Fruit fly (Drosophila melanogaster) whole organism, pupa: ENCODE measurements around the gene lectin-37Da.

ENCODE experiments used
- CG10348 ChIP-seq: fragments of 200-800 bp; sonication (Bioruptor generic); IDR thresholded peaks from 2 replicates; pipeline ENCODE4 v1.3.6; 2022; ENCODE audit warnings: missing biosample characterization, missing genetic modification characterization
- CG12605 ChIP-seq: fragments of 200-800 bp; sonication (Bioruptor generic); IDR thresholded peaks from 2 replicates; pipeline ENCODE4 v1.3.6; 2022; ENCODE audit warnings: missing biosample characterization, missing genetic modification characterization
- CG13204 ChIP-seq: fragments of 200-800 bp; sonication (Bioruptor generic); optimal IDR thresholded peaks from 2 replicates; lab custom pipeline; 2018; ENCODE audit warnings: missing biosample characterization, mild to moderate bottlenecking, missing genetic modification characterization, moderate library complexity
- CG14655 ChIP-seq: fragments of 200-800 bp; sonication (Bioruptor generic); optimal IDR thresholded peaks from 3 replicates; lab custom pipeline; 2017; ENCODE audit warnings: mild to moderate bottlenecking, missing biosample characterization, missing genetic modification reagents, missing genetic modification characterization
- CG15710 ChIP-seq: fragments of 200-800 bp; sonication (Bioruptor generic); optimal IDR thresholded peaks from 2 replicates; lab custom pipeline; 2018; ENCODE audit warnings: missing biosample characterization, mild to moderate bottlenecking, missing genetic modification characterization, moderate library complexity
- CG17806 ChIP-seq: fragments of 200-800 bp; sonication (Bioruptor generic); optimal IDR thresholded peaks from 2 replicates; lab custom pipeline; 2018; ENCODE audit warnings: missing biosample characterization, mild to moderate bottlenecking, missing genetic modification characterization, moderate library complexity
- CG32121 ChIP-seq: fragments of 200-800 bp; sonication (Bioruptor generic); IDR thresholded peaks from 2 replicates; pipeline ENCODE4 v1.3.6; 2022; ENCODE audit warnings: missing biosample characterization, missing genetic modification characterization
- CG34367 ChIP-seq: fragments of 200-800 bp; sonication (Bioruptor generic); optimal IDR thresholded peaks from 2 replicates; lab custom pipeline; 2018; ENCODE audit warnings: missing biosample characterization, mild to moderate bottlenecking, missing genetic modification characterization
- CG4496 ChIP-seq: fragments of 200-800 bp; sonication (Bioruptor generic); IDR thresholded peaks from 3 replicates; pipeline ENCODE4 v1.3.6; 2022; ENCODE audit warnings: missing biosample characterization, missing genetic modification characterization
- CG8159 ChIP-seq: fragments of 200-800 bp; sonication (Bioruptor generic); optimal IDR thresholded peaks from 3 replicates; lab custom pipeline; 2018; ENCODE audit warnings: missing biosample characterization, mild to moderate bottlenecking, missing genetic modification characterization, moderate library complexity
- CG8301 ChIP-seq: fragments of 200-800 bp; sonication (Bioruptor generic); optimal IDR thresholded peaks from 2 replicates; lab custom pipeline; 2018; ENCODE audit warnings: missing biosample characterization, mild to moderate bottlenecking, missing genetic modification characterization
- CG9948 ChIP-seq: fragments of 200-800 bp; sonication (Bioruptor generic); optimal IDR thresholded peaks from 2 replicates; lab custom pipeline; 2018; ENCODE audit warnings: missing biosample characterization, mild to moderate bottlenecking, missing genetic modification characterization, moderate library complexity
- D1 ChIP-seq: fragments of 200-800 bp; sonication (Bioruptor generic); optimal IDR thresholded peaks from 2 replicates; lab custom pipeline; 2018; ENCODE audit warnings: missing biosample characterization, mild to moderate bottlenecking, missing genetic modification characterization, moderate library complexity
- EcR ChIP-seq: fragments of 200-800 bp; sonication (Bioruptor generic); optimal IDR thresholded peaks from 3 replicates; lab custom pipeline; 2019; ENCODE audit warnings: missing biosample characterization, missing genetic modification characterization, mild to moderate bottlenecking, moderate library complexity, missing genetic modification reagents
- Ets98B ChIP-seq: fragments of 200-800 bp; sonication (Bioruptor generic); IDR thresholded peaks from 2 replicates; pipeline ENCODE4 v1.3.6; 2022; ENCODE audit warnings: missing biosample characterization, missing genetic modification characterization
- Pif1A ChIP-seq: fragments of 200-800 bp; sonication (Bioruptor generic); optimal IDR thresholded peaks from 3 replicates; lab custom pipeline; 2016; ENCODE audit warnings: missing biosample characterization, missing genetic modification characterization
- Pif1B ChIP-seq: fragments of 200-800 bp; sonication (Bioruptor generic); optimal IDR thresholded peaks from 3 replicates; lab custom pipeline; 2016; ENCODE audit warnings: missing biosample characterization, missing genetic modification characterization
- Snoo ChIP-seq: fragments of 200-800 bp; sonication (Bioruptor generic); optimal IDR thresholded peaks from 3 replicates; lab custom pipeline; 2017; ENCODE audit warnings: missing biosample characterization, mild to moderate bottlenecking, missing genetic modification characterization, inconsistent platforms
- fd96Ca ChIP-seq: fragments of 200-800 bp; sonication (Bioruptor generic); IDR thresholded peaks from 3 replicates; pipeline ENCODE4 v1.3.6; 2022; ENCODE audit warnings: missing biosample characterization, missing genetic modification characterization
- gl ChIP-seq: fragments of 200-800 bp; sonication (Bioruptor generic); optimal IDR thresholded peaks from 2 replicates; lab custom pipeline; 2018; ENCODE audit warnings: missing biosample characterization, mild to moderate bottlenecking, missing genetic modification characterization
- rn ChIP-seq: fragments of 200-800 bp; sonication (Bioruptor generic); IDR thresholded peaks from 2 replicates; pipeline ENCODE4 v1.3.6; 2022; ENCODE audit warnings: missing biosample characterization, missing genetic modification characterization

lectin-37Da gene

dm6 chr2L:19415133-19415532 is 3.0 kb upstream of the lectin-37Da start:
- no peak for TF ChIP-seq Ets98B
- TF ChIP-seq CG34367 (tag; lab: Kevin White, UChicago), result no peak
- TF ChIP-seq Snoo (tag; lab: Kevin White, UChicago), result no peak
- TF ChIP-seq Pif1A (GFP tag; lab: Kevin White, UChicago), result no peak
- no peak for TF ChIP-seq CG14655 (GFP tag; lab: Kevin White, UChicago)
- TF ChIP-seq EcR (GFP tag; lab: Kevin White, UChicago), result no peak
- no peak for TF ChIP-seq Pif1B (GFP tag; lab: Kevin White, UChicago)
- TF ChIP-seq D1 (tag; lab: Kevin White, UChicago), result no peak
- TF ChIP-seq CG4496 (GFP tag; lab: Robert Waterston, UW), result no peak
- no peak for TF ChIP-seq fd96Ca (GFP tag; lab: Robert Waterston, UW)
- no peak for TF ChIP-seq rn (GFP tag; lab: Robert Waterston, UW)
- TF ChIP-seq CG9948 (tag; lab: Kevin White, UChicago), result no peak
- TF ChIP-seq, all 21 proteins: peak for 0

- TF ChIP-seq fd96Ca (GFP tag; lab: Robert Waterston, UW), result no peak
- no peak for TF ChIP-seq CG12605 (GFP tag; lab: Robert Waterston, UW)
- TF ChIP-seq CG8301 (tag; lab: Kevin White, UChicago), result no peak
- no peak for TF ChIP-seq EcR (GFP tag; lab: Kevin White, UChicago)
- TF ChIP-seq Pif1A (GFP tag; lab: Kevin White, UChicago), result no peak
- TF ChIP-seq CG15710 (tag; lab: Kevin White, UChicago), result no peak
- TF ChIP-seq CG13204 (GFP tag; lab: Kevin White, UChicago), result no peak
- TF ChIP-seq CG32121 (GFP tag; lab: Robert Waterston, UW), result no peak
- no peak for TF ChIP-seq CG9948 (tag; lab: Kevin White, UChicago)
Measured at dm6 chr2L:19415859-19416258, 2.3 kb upstream of the lectin-37Da start.

dm6 chr2L:19416602-19417497 is 1.3 kb upstream of the lectin-37Da start, which contains the start of gene Lectin-galC1:
Gene Lectin-galC1, plus strand, starts transcription at chr2L:19417447.
- TF ChIP-seq Pif1A (GFP tag; lab: Kevin White, UChicago) (peak; percentile 54), fd96Ca (GFP tag; lab: Robert Waterston, UW) (no peak), rn (GFP tag; lab: Robert Waterston, UW) (peak; percentile 48; the same call in 1 of the 2 replicates), CG13204 (GFP tag; lab: Kevin White, UChicago) (no peak), EcR (GFP tag; lab: Kevin White, UChicago) (no peak), D1 (tag; lab: Kevin White, UChicago) (no peak), CG8159 (tag; lab: Kevin White, UChicago) (peak; percentile 2), CG8301 (tag; lab: Kevin White, UChicago) (peak; percentile 71), CG17806 (tag; lab: Kevin White, UChicago) (peak; percentile 4), CG15710 (tag; lab: Kevin White, UChicago) (no peak), CG4496 (GFP tag; lab: Robert Waterston, UW) (peak; percentile 91), Ets98B (peak; percentile 84), gl (tag; lab: Kevin White, UChicago) (no peak), CG14655 (GFP tag; lab: Kevin White, UChicago) (peak; percentile 66), Pif1B (GFP tag; lab: Kevin White, UChicago) (peak; percentile 49), Snoo (tag; lab: Kevin White, UChicago) (no peak), CG12605 (GFP tag; lab: Robert Waterston, UW) (peak; percentile 27; the same call in 1 of the 2 replicates), CG34367 (tag; lab: Kevin White, UChicago) (no peak), CG10348 (GFP tag; lab: Robert Waterston, UW) (peak; percentile 62), CG32121 (GFP tag; lab: Robert Waterston, UW) (peak; percentile 83), CG9948 (tag; lab: Kevin White, UChicago) (peak; percentile 12)

dm6 chr2L:19418872-19419271 is 755 bp downstream of the lectin-37Da start, which contains the start of gene lectin-37Db:
Gene lectin-37Db, plus strand, starts transcription at chr2L:19419075.
- TF ChIP-seq CG14655 (GFP tag; lab: Kevin White, UChicago) (no peak), Ets98B (no peak), fd96Ca (GFP tag; lab: Robert Waterston, UW) (no peak)

dm6 chr2L:19421573-19421972 is 3.5 kb downstream of the lectin-37Da start:
- no peak for TF ChIP-seq CG17806 (tag; lab: Kevin White, UChicago)
- TF ChIP-seq Pif1B (GFP tag; lab: Kevin White, UChicago), result no peak
- TF ChIP-seq CG12605 (GFP tag; lab: Robert Waterston, UW), result no peak
- TF ChIP-seq CG8159 (tag; lab: Kevin White, UChicago), result no peak
- no peak for TF ChIP-seq EcR (GFP tag; lab: Kevin White, UChicago)
- TF ChIP-seq fd96Ca (GFP tag; lab: Robert Waterston, UW), result no peak
- TF ChIP-seq CG9948 (tag; lab: Kevin White, UChicago), result no peak
- no peak for TF ChIP-seq CG4496 (GFP tag; lab: Robert Waterston, UW)
- no peak for TF ChIP-seq CG14655 (GFP tag; lab: Kevin White, UChicago)
- no peak for TF ChIP-seq Ets98B
- TF ChIP-seq, all 21 proteins: peak for 0
